Worm (Caenorhabditis elegans) whole organism, L1 larva: ENCODE results near the gene hlh-25.

ENCODE experiments used
- Y116A8C.19 ChIP-seq: sonication (generic microtip); optimal IDR thresholded peaks from 2 replicates; lab custom pipeline; 2016; ENCODE audit warnings: missing compliant biosample characterization, missing genetic modification characterization, borderline replicate concordance
- alr-1 ChIP-seq: fragments of 200-800 bp; sonication (Bioruptor generic); optimal IDR thresholded peaks from 2 replicates; lab custom pipeline; 2018; ENCODE audit warnings: borderline replicate concordance, mild to moderate bottlenecking, missing genetic modification characterization, missing compliant biosample characterization
- blmp-1 ChIP-seq: fragments of 150-350 bp; optimal IDR thresholded peaks from 2 replicates; lab custom pipeline; 2014; ENCODE audit warnings: missing biosample characterization, missing genetic modification characterization
- ceh-82 ChIP-seq, 3 experiments: fragments of 150-350 bp in 1 of 3; sonication (generic microtip) in 2 of 3; optimal IDR thresholded peaks; 2 replicates each; lab custom pipeline; 2014 to 2017; ENCODE audit warnings: missing biosample characterization in 3 of 3, missing genetic modification characterization in 3 of 3
- ceh-88 ChIP-seq: fragments of 200-800 bp; sonication (Bioruptor generic); IDR thresholded peaks from 2 replicates; pipeline ENCODE4 v1.3.6; 2022; ENCODE audit warnings: missing genetic modification characterization, missing compliant biosample characterization
- ceh-90 ChIP-seq: sonication (generic microtip); optimal IDR thresholded peaks from 2 replicates; lab custom pipeline; 2016; ENCODE audit warnings: missing genetic modification characterization, missing compliant biosample characterization
- dpl-1 ChIP-seq, 3 experiments: fragments of 150-350 bp in 2 of 3; sonication (generic microtip) in 1 of 3; optimal IDR thresholded peaks; 2 replicates each; lab custom pipeline; 2014 to 2017; ENCODE audit warnings: missing biosample characterization in 3 of 3, missing genetic modification characterization in 3 of 3, missing genetic modification reagents in 3 of 3
- dsc-1 ChIP-seq: sonication (generic microtip); optimal IDR thresholded peaks from 2 replicates; lab custom pipeline; 2016; ENCODE audit warnings: mild to moderate bottlenecking, missing genetic modification characterization, missing compliant biosample characterization
- efl-1 ChIP-seq, 4 experiments: fragments of 150-350 bp; optimal IDR thresholded peaks in 3 of 4; peaks in 1 of 4; 1 replicate in 1 of 4; 2 replicates in 3 of 4; lab custom pipeline; 2014; ENCODE audit warnings: missing biosample characterization in 2 of 4, missing genetic modification characterization in 2 of 4, missing genetic modification reagents in 2 of 4
- efl-3 ChIP-seq: fragments of 200-800 bp; sonication (Bioruptor generic); optimal IDR thresholded peaks from 2 replicates; lab custom pipeline; 2018; ENCODE audit warnings: mild to moderate bottlenecking, missing genetic modification characterization, missing compliant biosample characterization
- elt-2 ChIP-seq: sonication (generic microtip); optimal IDR thresholded peaks from 2 replicates; lab custom pipeline; 2016; ENCODE audit warnings: missing genetic modification characterization, mild to moderate bottlenecking, inconsistent platforms, missing compliant biosample characterization, missing genetic modification reagents
- elt-3 ChIP-seq, 6 experiments: fragments of 150-350 bp in 1 of 6; sonication (generic microtip); optimal IDR thresholded peaks; 2 replicates each; lab custom pipeline; 2017 to 2018; ENCODE audit warnings: missing biosample characterization in 6 of 6, missing genetic modification characterization in 6 of 6, inconsistent platforms in 1 of 6
- fkh-4 ChIP-seq: sonication (generic microtip); optimal IDR thresholded peaks from 2 replicates; lab custom pipeline; 2016; ENCODE audit warnings: missing compliant biosample characterization, missing genetic modification characterization, borderline replicate concordance
- fos-1 ChIP-seq: fragments of 150-350 bp; optimal IDR thresholded peaks from 2 replicates; lab custom pipeline; 2014; ENCODE audit warnings: missing biosample characterization, missing genetic modification characterization
- irx-1 ChIP-seq: sonication (generic microtip); optimal IDR thresholded peaks from 2 replicates; lab custom pipeline; 2016; ENCODE audit warnings: missing genetic modification characterization, missing compliant biosample characterization
- isw-1 ChIP-seq: fragments of 200-800 bp; sonication (Bioruptor generic); IDR thresholded peaks from 2 replicates; pipeline ENCODE4 v1.3.6; 2022; ENCODE audit warnings: missing genetic modification characterization, missing compliant biosample characterization
- jun-1 ChIP-seq: fragments of 150-350 bp; optimal IDR thresholded peaks from 2 replicates; lab custom pipeline; 2014; ENCODE audit warnings: missing biosample characterization, missing genetic modification reagents, missing genetic modification characterization
- lin-13 ChIP-seq: fragments of 150-350 bp; optimal IDR thresholded peaks from 2 replicates; lab custom pipeline; 2014; ENCODE audit warnings: missing biosample characterization, missing genetic modification reagents, missing genetic modification characterization
- lin-15B ChIP-seq: fragments of 150-350 bp; sonication (generic microtip); optimal IDR thresholded peaks from 3 replicates; lab custom pipeline; 2014; ENCODE audit warnings: missing biosample characterization, missing genetic modification characterization
- lin-35 ChIP-seq, 2 experiments: fragments of 150-350 bp; optimal IDR thresholded peaks; 2 replicates each; lab custom pipeline; 2014; ENCODE audit warnings: missing biosample characterization in 2 of 2, missing genetic modification characterization in 2 of 2, missing genetic modification reagents in 2 of 2
- lir-3 ChIP-seq: sonication (generic microtip); optimal IDR thresholded peaks from 2 replicates; lab custom pipeline; 2016; ENCODE audit warnings: mild to moderate bottlenecking, missing genetic modification characterization, moderate library complexity, missing compliant biosample characterization; ENCODE audit not compliant: poor library complexity
- lsy-2 ChIP-seq, 2 experiments: fragments of 150-350 bp; optimal IDR thresholded peaks; 2 replicates each; lab custom pipeline; 2014; ENCODE audit warnings: missing biosample characterization in 2 of 2, missing genetic modification characterization in 2 of 2
- mdl-1 ChIP-seq, 2 experiments: fragments of 150-350 bp; optimal IDR thresholded peaks; 2 replicates each; lab custom pipeline; 2014 to 2017; ENCODE audit warnings: missing biosample characterization in 2 of 2, missing genetic modification characterization in 2 of 2, inconsistent platforms in 1 of 2
- nhr-28 ChIP-seq: fragments of 150-350 bp; optimal IDR thresholded peaks from 2 replicates; lab custom pipeline; 2014; ENCODE audit warnings: missing biosample characterization, missing genetic modification characterization
- nhr-71 ChIP-seq: sonication (generic microtip); optimal IDR thresholded peaks from 2 replicates; lab custom pipeline; 2016; ENCODE audit warnings: mild to moderate bottlenecking, missing genetic modification characterization, moderate library complexity, missing compliant biosample characterization
- nhr-76 ChIP-seq: sonication (generic microtip); optimal IDR thresholded peaks from 2 replicates; lab custom pipeline; 2017; ENCODE audit warnings: missing biosample characterization, missing genetic modification characterization
- nhr-85 ChIP-seq: sonication (generic microtip); peaks from one replicate; lab custom pipeline; 2016; ENCODE audit warnings: missing genetic modification characterization, inconsistent platforms, missing compliant biosample characterization
- nhr-90 ChIP-seq: sonication (generic microtip); optimal IDR thresholded peaks from 2 replicates; lab custom pipeline; 2016; ENCODE audit warnings: mild to moderate bottlenecking, missing genetic modification characterization, missing compliant biosample characterization; ENCODE audit not compliant: poor library complexity
- pag-3 ChIP-seq: sonication (generic microtip); optimal IDR thresholded peaks from 2 replicates; lab custom pipeline; 2017; ENCODE audit warnings: missing genetic modification characterization, mild to moderate bottlenecking, missing compliant biosample characterization, antibody characterized with exemption, borderline replicate concordance; ENCODE audit not compliant: insufficient read depth
- pax-3 ChIP-seq: fragments of 200-800 bp; sonication (Bioruptor generic); optimal IDR thresholded peaks from 2 replicates; lab custom pipeline; 2018; ENCODE audit warnings: mild to moderate bottlenecking, missing genetic modification characterization, moderate library complexity, missing compliant biosample characterization
- pqm-1 ChIP-seq: sonication (generic microtip); optimal IDR thresholded peaks from 3 replicates; lab custom pipeline; 2017; ENCODE audit warnings: missing biosample characterization, missing genetic modification characterization
- rnt-1 ChIP-seq: sonication (generic microtip); optimal IDR thresholded peaks from 2 replicates; lab custom pipeline; 2016; ENCODE audit warnings: mild to moderate bottlenecking, missing genetic modification characterization, moderate library complexity, missing compliant biosample characterization
- snpc-4 ChIP-seq: fragments of 150-350 bp; optimal IDR thresholded peaks from 2 replicates; lab custom pipeline; 2014; ENCODE audit warnings: missing biosample characterization, missing genetic modification characterization
- sptf-1 ChIP-seq: fragments of 150-350 bp; optimal IDR thresholded peaks from 2 replicates; lab custom pipeline; 2014; ENCODE audit warnings: missing biosample characterization, missing genetic modification characterization
- sup-37 ChIP-seq: fragments of 200-800 bp; sonication (Bioruptor generic); optimal IDR thresholded peaks from 2 replicates; lab custom pipeline; 2018; ENCODE audit warnings: mild to moderate bottlenecking, missing genetic modification characterization, missing compliant biosample characterization
- tbx-2 ChIP-seq: sonication (generic microtip); optimal IDR thresholded peaks from 2 replicates; lab custom pipeline; 2016; ENCODE audit warnings: missing genetic modification characterization, missing compliant biosample characterization
- unc-130 ChIP-seq: fragments of 150-350 bp; optimal IDR thresholded peaks from 2 replicates; lab custom pipeline; 2017; ENCODE audit warnings: missing biosample characterization, missing genetic modification characterization, inconsistent platforms
- ztf-11 ChIP-seq, 2 experiments: sonication (generic microtip); optimal IDR thresholded peaks; 2 replicates each; lab custom pipeline; 2016 to 2017; ENCODE audit warnings: missing genetic modification characterization in 2 of 2, missing biosample characterization in 1 of 2, missing compliant biosample characterization in 1 of 2
- ztf-4 ChIP-seq: fragments of 150-350 bp; optimal IDR thresholded peaks from 2 replicates; lab custom pipeline; 2014; ENCODE audit warnings: missing biosample characterization, missing genetic modification characterization

Gene hlh-25

ce11 chrII:5500986-5501657 lies 33.9 kb upstream of the hlh-25 start, which contains the start of gene F12A10.8 (continued):
- no peak for TF ChIP-seq fkh-4 (tag; lab: Kevin White, UChicago)
- peak; percentile 21 for TF ChIP-seq rnt-1 (tag; lab: Kevin White, UChicago)
- TF ChIP-seq efl-3 (GFP tag; lab: Kevin White, UChicago): no peak
- TF ChIP-seq ceh-82 (tag; optimal IDR thresholded peaks at IDR 0.05; lab: Kevin White, UChicago): peak in 1 of 3 experiments; percentile 32
- no peak for TF ChIP-seq alr-1 (tag; lab: Kevin White, UChicago)
- TF ChIP-seq unc-130 (tag; lab: Kevin White, UChicago): no peak
- TF ChIP-seq pqm-1 (tag; lab: Kevin White, UChicago): no peak
- TF ChIP-seq nhr-76 (tag; lab: Kevin White, UChicago): no peak
- no peak for TF ChIP-seq ztf-4 (tag; lab: Kevin White, UChicago)
- no peak for TF ChIP-seq jun-1
- TF ChIP-seq mdl-1 (tag; optimal IDR thresholded peaks at IDR 0.05; lab: Kevin White, UChicago): no peak
- TF ChIP-seq efl-1 (optimal IDR thresholded peaks at IDR 0.05; lab: Kevin White, UChicago): peak; percentile 57 to 83
- TF ChIP-seq efl-1 (GFP tag; optimal IDR thresholded peaks at IDR 0.05 in 1 of 2; lab: Kevin White, UChicago): peak; percentile 85 to 98
- TF ChIP-seq nhr-90: no peak
- no peak for TF ChIP-seq pag-3 (tag; lab: Kevin White, UChicago)
- peak; percentile 33 for TF ChIP-seq nhr-85 (tag; lab: Kevin White, UChicago)
- no peak for TF ChIP-seq snpc-4
- no peak for TF ChIP-seq Y116A8C.19 (tag; lab: Kevin White, UChicago)

ce11 chrII:5503760-5504159 lies 31.3 kb upstream of the hlh-25 start, which contains the start of gene cyp-44A1:
cyp-44A1 (plus strand) TSS chrII:5504044.
- no peak for TF ChIP-seq pax-3 (tag; lab: Kevin White, UChicago)
- no peak for TF ChIP-seq fos-1 (tag; lab: Kevin White, UChicago)
- TF ChIP-seq elt-2 (tag; lab: Kevin White, UChicago): peak; percentile 40
- no peak for TF ChIP-seq dsc-1 (tag; lab: Kevin White, UChicago)

ce11 chrII:5505820-5506287 lies 29.2 kb upstream of the hlh-25 start, which contains the start of gene npp-24:
npp-24 (plus strand) TSS chrII:5505870.
- TF ChIP-seq lin-35 (GFP tag; optimal IDR thresholded peaks at IDR 0.05; lab: Kevin White, UChicago) (peak in 1 of 2 experiments; percentile 24), blmp-1 (tag; lab: Kevin White, UChicago) (peak; percentile 95), efl-1 (optimal IDR thresholded peaks at IDR 0.05; lab: Kevin White, UChicago) (peak; percentile 20 to 23), efl-1 (GFP tag; optimal IDR thresholded peaks at IDR 0.05 in 1 of 2; lab: Kevin White, UChicago) (peak in 1 of 2 experiments; percentile 17), elt-2 (tag; lab: Kevin White, UChicago) (no peak), lin-15B (tag; lab: Kevin White, UChicago) (peak; percentile 28), dpl-1 (GFP tag; optimal IDR thresholded peaks at IDR 0.05; lab: Kevin White, UChicago) (peak in 1 of 3 experiments; percentile 45), lsy-2 (tag; optimal IDR thresholded peaks at IDR 0.05; lab: Kevin White, UChicago) (peak in 1 of 2 experiments; percentile 33), nhr-71 (tag; lab: Kevin White, UChicago) (no peak), rnt-1 (tag; lab: Kevin White, UChicago) (no peak)
- TF ChIP-seq, all 84 proteins: peak for 6

- TF ChIP-seq irx-1 (tag; lab: Kevin White, UChicago): peak; percentile 71
- TF ChIP-seq elt-3 (tag; optimal IDR thresholded peaks at IDR 0.05; lab: Kevin White, UChicago): no peak
- TF ChIP-seq lir-3 (tag; lab: Kevin White, UChicago): peak; percentile 54
- TF ChIP-seq ceh-88 (GFP tag; lab: Robert Waterston, UW): peak; percentile 37; the same call in 1 of the 2 replicates
- peak; percentile 53 for TF ChIP-seq fkh-4 (tag; lab: Kevin White, UChicago)
- TF ChIP-seq ceh-90 (tag; lab: Kevin White, UChicago): peak; percentile 82
- TF ChIP-seq pqm-1 (tag; lab: Kevin White, UChicago): no peak
- no peak for TF ChIP-seq sup-37 (GFP tag; lab: Kevin White, UChicago)
- TF ChIP-seq nhr-85 (tag; lab: Kevin White, UChicago): peak; percentile 78
- TF ChIP-seq nhr-28 (tag; lab: Kevin White, UChicago): no peak
- TF ChIP-seq isw-1 (GFP tag; lab: Robert Waterston, UW): peak; percentile 8; the same call in 1 of the 2 replicates
- TF ChIP-seq tbx-2 (tag; lab: Kevin White, UChicago): no peak
- TF ChIP-seq unc-130 (tag; lab: Kevin White, UChicago): no peak
- no peak for TF ChIP-seq sptf-1 (tag; lab: Kevin White, UChicago)
- TF ChIP-seq rnt-1 (tag; lab: Kevin White, UChicago): peak; percentile 59
- no peak for TF ChIP-seq lin-13
- TF ChIP-seq ztf-11 (tag; optimal IDR thresholded peaks at IDR 0.05; lab: Kevin White, UChicago): peak in 1 of 2 experiments; percentile 35
- TF ChIP-seq lin-35 (GFP tag; optimal IDR thresholded peaks at IDR 0.05; lab: Kevin White, UChicago): peak in 1 of 2 experiments; percentile 24
These were observed 23.4 kb upstream of the hlh-25 start for ce11 chrII:5511417-5512353.
